Worm (Caenorhabditis elegans) whole organism, young adult: ENCODE data around the gene T07D3.4.

Experiments used
- B0261.1 ChIP-seq: sonication (generic microtip); optimal IDR thresholded peaks from 2 replicates; lab custom pipeline; 2016; ENCODE audit warnings: mild to moderate bottlenecking, missing genetic modification characterization, moderate library complexity, missing compliant biosample characterization
- F23B12.7 ChIP-seq: sonication (generic microtip); optimal IDR thresholded peaks from 2 replicates; lab custom pipeline; 2017; ENCODE audit warnings: missing genetic modification characterization, mild to moderate bottlenecking, missing compliant biosample characterization, antibody characterized with exemption, moderate library complexity; ENCODE audit not compliant: insufficient read depth
- F37B4.10 ChIP-seq: fragments of 200-800 bp; sonication (Bioruptor generic); IDR thresholded peaks from 2 replicates; pipeline ENCODE4 v1.3.6; 2022; ENCODE audit warnings: missing genetic modification characterization, missing compliant biosample characterization
- F49E8.2 ChIP-seq: sonication (generic microtip); optimal IDR thresholded peaks from 3 replicates; lab custom pipeline; 2017; ENCODE audit warnings: missing genetic modification characterization, mild to moderate bottlenecking, missing compliant biosample characterization, antibody characterized with exemption, moderate library complexity; ENCODE audit not compliant: insufficient read depth
- F57C9.4 ChIP-seq: sonication (generic microtip); optimal IDR thresholded peaks from 2 replicates; lab custom pipeline; 2017; ENCODE audit warnings: mild to moderate bottlenecking, missing genetic modification characterization, missing compliant biosample characterization
- K11D2.4 ChIP-seq: fragments of 200-800 bp; sonication (Bioruptor generic); IDR thresholded peaks from 2 replicates; pipeline ENCODE4 v1.3.6; 2022; ENCODE audit warnings: missing genetic modification reagents, missing genetic modification characterization, missing compliant biosample characterization
- K12H6.12 ChIP-seq: fragments of 200-800 bp; sonication (Bioruptor generic); optimal IDR thresholded peaks from 2 replicates; lab custom pipeline; 2018; ENCODE audit warnings: mild to moderate bottlenecking, missing genetic modification characterization, missing compliant biosample characterization
- Y53F4B.3 ChIP-seq: fragments of 200-800 bp; sonication (Bioruptor generic); IDR thresholded peaks from 2 replicates; pipeline ENCODE4 v1.3.6; 2022; ENCODE audit warnings: missing genetic modification reagents, missing genetic modification characterization, missing compliant biosample characterization
- Y95B8A.8 ChIP-seq: fragments of 200-800 bp; sonication (Bioruptor generic); IDR thresholded peaks from 2 replicates; pipeline ENCODE4 v1.3.6; 2022; ENCODE audit warnings: missing genetic modification reagents, missing genetic modification characterization, missing compliant biosample characterization
- ZK185.1 ChIP-seq: sonication (generic microtip); optimal IDR thresholded peaks from 2 replicates; lab custom pipeline; 2016; ENCODE audit warnings: mild to moderate bottlenecking, missing genetic modification characterization, missing compliant biosample characterization; ENCODE audit not compliant: poor library complexity, severe bottlenecking
- aptf-3 ChIP-seq: fragments of 200-800 bp; sonication (Bioruptor generic); IDR thresholded peaks from 2 replicates; pipeline ENCODE4 v1.3.6; 2022; ENCODE audit warnings: missing genetic modification characterization, missing compliant biosample characterization
- atf-7 ChIP-seq: sonication (generic microtip); optimal IDR thresholded peaks from 2 replicates; lab custom pipeline; 2017; ENCODE audit warnings: mild to moderate bottlenecking, missing genetic modification characterization, missing compliant biosample characterization
- athp-1 ChIP-seq: sonication (generic microtip); optimal IDR thresholded peaks from 2 replicates; lab custom pipeline; 2017; ENCODE audit warnings: mild to moderate bottlenecking, missing genetic modification characterization, missing compliant biosample characterization
- bed-2 ChIP-seq: fragments of 200-800 bp; sonication (Bioruptor generic); IDR thresholded peaks from 2 replicates; pipeline ENCODE4 v1.3.6; 2022; ENCODE audit warnings: missing genetic modification reagents, missing genetic modification characterization, missing compliant biosample characterization
- cebp-1 ChIP-seq, 2 experiments: fragments of 200-800 bp in 1 of 2; sonication (Bioruptor generic) in 1 of 2; sonication (generic microtip) in 1 of 2; IDR thresholded peaks in 1 of 2; optimal IDR thresholded peaks in 1 of 2; 2 replicates each; pipeline versions ENCODE4 v1.3.6 to Lab custom; 2017 to 2022; ENCODE audit warnings: missing compliant biosample characterization in 2 of 2, missing genetic modification characterization in 2 of 2, mild to moderate bottlenecking in 1 of 2, missing genetic modification reagents in 1 of 2, moderate library complexity in 1 of 2
- ceh-27 ChIP-seq: fragments of 200-800 bp; sonication (Bioruptor generic); optimal IDR thresholded peaks from 2 replicates; lab custom pipeline; 2018; ENCODE audit warnings: mild to moderate bottlenecking, missing genetic modification characterization, moderate library complexity, missing compliant biosample characterization
- ceh-40 ChIP-seq: fragments of 200-800 bp; sonication (Bioruptor generic); IDR thresholded peaks from 2 replicates; pipeline ENCODE4 v1.3.6; 2022; ENCODE audit warnings: missing genetic modification characterization, missing compliant biosample characterization
- ceh-58 ChIP-seq: fragments of 200-800 bp; sonication (Bioruptor generic); IDR thresholded peaks from 2 replicates; pipeline ENCODE4 v1.3.6; 2022; ENCODE audit warnings: missing genetic modification characterization, missing compliant biosample characterization
- ceh-79 ChIP-seq: sonication (generic microtip); optimal IDR thresholded peaks from 2 replicates; lab custom pipeline; 2017; ENCODE audit warnings: mild to moderate bottlenecking, missing genetic modification characterization, missing compliant biosample characterization
- die-1 ChIP-seq: sonication (generic microtip); optimal IDR thresholded peaks from 2 replicates; lab custom pipeline; 2016; ENCODE audit warnings: missing genotype, mild to moderate bottlenecking, missing genetic modification characterization, missing compliant biosample characterization
- egl-18 ChIP-seq: fragments of 200-800 bp; sonication (Bioruptor generic); IDR thresholded peaks from 2 replicates; pipeline ENCODE4 v1.3.6; 2022; ENCODE audit warnings: missing genetic modification reagents, missing genetic modification characterization, missing compliant biosample characterization
- egl-44 ChIP-seq: fragments of 200-800 bp; sonication (Bioruptor generic); IDR thresholded peaks from 2 replicates; pipeline ENCODE4 v1.3.6; 2022; ENCODE audit warnings: missing genetic modification reagents, missing genetic modification characterization, missing compliant biosample characterization
- ekl-4 ChIP-seq: fragments of 200-800 bp; sonication (Bioruptor generic); IDR thresholded peaks from 2 replicates; pipeline ENCODE4 v1.3.6; 2022; ENCODE audit warnings: missing genetic modification reagents, missing genetic modification characterization, missing compliant biosample characterization
- ets-4 ChIP-seq: fragments of 200-800 bp; sonication (Bioruptor generic); optimal IDR thresholded peaks from 2 replicates; lab custom pipeline; 2018; ENCODE audit warnings: mild to moderate bottlenecking, missing genetic modification characterization, missing compliant biosample characterization
- him-1 ChIP-seq: sonication (generic microtip); optimal IDR thresholded peaks from 2 replicates; lab custom pipeline; 2016; ENCODE audit warnings: missing genotype, missing genetic modification reagents, missing genetic modification characterization, missing compliant biosample characterization
- hmg-1.2 ChIP-seq: fragments of 200-800 bp; sonication (Bioruptor generic); IDR thresholded peaks from 2 replicates; pipeline ENCODE4 v1.3.6; 2022; ENCODE audit warnings: missing genetic modification reagents, missing genetic modification characterization, missing compliant biosample characterization
- hmg-20 ChIP-seq: fragments of 200-800 bp; sonication (Bioruptor generic); IDR thresholded peaks from 2 replicates; pipeline ENCODE4 v1.3.6; 2022; ENCODE audit warnings: missing genetic modification reagents, missing genetic modification characterization, missing compliant biosample characterization
- hrde-1 ChIP-seq: sonication (generic microtip); optimal IDR thresholded peaks from 2 replicates; lab custom pipeline; 2016; ENCODE audit warnings: missing genetic modification characterization, mild to moderate bottlenecking, missing compliant biosample characterization, moderate library complexity, missing genotype, missing genetic modification reagents, borderline replicate concordance
- let-526 ChIP-seq: fragments of 200-800 bp; sonication (Bioruptor generic); IDR thresholded peaks from 2 replicates; pipeline ENCODE4 v1.3.6; 2022; ENCODE audit warnings: missing genetic modification reagents, missing genetic modification characterization, missing compliant biosample characterization
- let-607 ChIP-seq, 2 experiments: fragments of 200-800 bp in 1 of 2; sonication (Bioruptor generic) in 1 of 2; sonication (generic microtip) in 1 of 2; optimal IDR thresholded peaks; 2 replicates each; lab custom pipeline; 2016 to 2018; ENCODE audit warnings: mild to moderate bottlenecking in 2 of 2, missing compliant biosample characterization in 2 of 2, missing genetic modification characterization in 2 of 2, moderate library complexity in 2 of 2, missing genotype in 1 of 2
- madf-10 ChIP-seq: sonication (generic microtip); optimal IDR thresholded peaks from 2 replicates; lab custom pipeline; 2016; ENCODE audit warnings: mild to moderate bottlenecking, missing genetic modification characterization, missing compliant biosample characterization
- mcd-1 ChIP-seq: fragments of 200-800 bp; sonication (Bioruptor generic); IDR thresholded peaks from 2 replicates; pipeline ENCODE4 v1.3.6; 2022; ENCODE audit warnings: missing genetic modification reagents, missing genetic modification characterization, missing compliant biosample characterization
- nhr-27 ChIP-seq: fragments of 200-800 bp; sonication (Bioruptor generic); optimal IDR thresholded peaks from 2 replicates; lab custom pipeline; 2018; ENCODE audit warnings: mild to moderate bottlenecking, missing genetic modification characterization, moderate library complexity, missing compliant biosample characterization
- nhr-80 ChIP-seq: sonication (generic microtip); optimal IDR thresholded peaks from 2 replicates; lab custom pipeline; 2016; ENCODE audit warnings: missing genetic modification characterization, missing compliant biosample characterization
- pbrm-1 ChIP-seq: fragments of 200-800 bp; sonication (Bioruptor generic); IDR thresholded peaks from 2 replicates; pipeline ENCODE4 v1.3.6; 2022; ENCODE audit warnings: missing genetic modification reagents, missing genetic modification characterization, missing compliant biosample characterization
- rcor-1 ChIP-seq: fragments of 200-800 bp; sonication (Bioruptor generic); IDR thresholded peaks from 2 replicates; pipeline ENCODE4 v1.3.6; 2022; ENCODE audit warnings: missing genetic modification reagents, missing genetic modification characterization, missing compliant biosample characterization
- rpc-1 ChIP-seq, 2 experiments: fragments of 150-350 bp in 1 of 2; sonication (generic microtip) in 1 of 2; optimal IDR thresholded peaks; 2 replicates each; lab custom pipeline; 2014 to 2018; ENCODE audit warnings: missing biosample characterization in 1 of 2, missing genetic modification characterization in 1 of 2, missing genetic modification reagents in 1 of 2, missing genotype in 1 of 2
- sdz-38 ChIP-seq: sonication (generic microtip); optimal IDR thresholded peaks from 2 replicates; lab custom pipeline; 2016; ENCODE audit warnings: missing genotype, missing genetic modification characterization, missing compliant biosample characterization
- snpc-4 ChIP-seq, 5 experiments: fragments of 150-350 bp in 1 of 5; sonication (generic microtip) in 4 of 5; optimal IDR thresholded peaks; 2 replicates each; lab custom pipeline; 2014 to 2018; ENCODE audit warnings: missing genetic modification characterization in 5 of 5, missing biosample characterization in 3 of 5, antibody characterized with exemption in 2 of 5, mild to moderate bottlenecking in 2 of 5, missing compliant biosample characterization in 2 of 5, missing genotype in 2 of 5, moderate library complexity in 2 of 5, missing genetic modification reagents in 1 of 5
- sptf-2 ChIP-seq: fragments of 200-800 bp; sonication (Bioruptor generic); optimal IDR thresholded peaks from 2 replicates; lab custom pipeline; 2018; ENCODE audit warnings: mild to moderate bottlenecking, missing genetic modification characterization, missing compliant biosample characterization
- tbp1 ChIP-seq: fragments of 200-800 bp; sonication (Bioruptor generic); optimal IDR thresholded peaks from 2 replicates; lab custom pipeline; 2018; ENCODE audit warnings: mild to moderate bottlenecking, missing genetic modification characterization, missing compliant biosample characterization
- zfh-2 ChIP-seq: fragments of 200-800 bp; sonication (Bioruptor generic); conservative IDR thresholded peaks from 2 replicates; pipeline ENCODE4 v1.3.6; 2022; ENCODE audit warnings: missing genetic modification reagents, missing genetic modification characterization, missing compliant biosample characterization
- ztf-25 ChIP-seq: fragments of 200-800 bp; sonication (Bioruptor generic); IDR thresholded peaks from 2 replicates; pipeline ENCODE4 v1.3.6; 2022; ENCODE audit warnings: missing genetic modification reagents, missing genetic modification characterization, missing compliant biosample characterization
- ztf-26 ChIP-seq: sonication (generic microtip); optimal IDR thresholded peaks from 2 replicates; lab custom pipeline; 2017; ENCODE audit warnings: missing genetic modification characterization, missing compliant biosample characterization

The T07D3.4 gene

DNA sequence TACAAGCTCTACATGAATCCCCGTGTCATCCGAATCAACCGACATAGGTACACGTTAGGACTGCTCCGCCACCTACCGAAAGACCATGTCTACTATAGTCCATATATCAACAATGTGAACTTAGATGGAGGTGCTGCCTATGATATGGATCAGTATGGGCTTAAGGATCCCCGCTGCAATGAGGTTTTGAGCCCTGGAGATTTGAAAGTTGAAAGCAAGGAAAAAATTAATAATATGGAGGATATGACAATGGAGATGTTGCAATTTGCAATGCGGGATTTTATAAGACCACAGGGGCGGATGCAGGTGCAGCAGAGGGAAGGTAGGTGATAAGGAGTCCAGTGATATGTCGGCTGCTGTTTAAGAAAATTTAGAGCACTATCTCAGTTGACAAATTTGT lies 18.8 kb upstream of the T07D3.4 start:
- TF ChIP-seq ets-4 (GFP tag; lab: Kevin White, UChicago) (no peak), hrde-1 (no peak), let-607 (tag; optimal IDR thresholded peaks at IDR 0.05; lab: Kevin White, UChicago) (no peak), ceh-40 (no peak), let-526 (GFP tag; lab: Robert Waterston, UW) (no peak), Y53F4B.3 (no peak), egl-44 (GFP tag; lab: Robert Waterston, UW) (no peak), K12H6.12 (no peak)

DNA sequence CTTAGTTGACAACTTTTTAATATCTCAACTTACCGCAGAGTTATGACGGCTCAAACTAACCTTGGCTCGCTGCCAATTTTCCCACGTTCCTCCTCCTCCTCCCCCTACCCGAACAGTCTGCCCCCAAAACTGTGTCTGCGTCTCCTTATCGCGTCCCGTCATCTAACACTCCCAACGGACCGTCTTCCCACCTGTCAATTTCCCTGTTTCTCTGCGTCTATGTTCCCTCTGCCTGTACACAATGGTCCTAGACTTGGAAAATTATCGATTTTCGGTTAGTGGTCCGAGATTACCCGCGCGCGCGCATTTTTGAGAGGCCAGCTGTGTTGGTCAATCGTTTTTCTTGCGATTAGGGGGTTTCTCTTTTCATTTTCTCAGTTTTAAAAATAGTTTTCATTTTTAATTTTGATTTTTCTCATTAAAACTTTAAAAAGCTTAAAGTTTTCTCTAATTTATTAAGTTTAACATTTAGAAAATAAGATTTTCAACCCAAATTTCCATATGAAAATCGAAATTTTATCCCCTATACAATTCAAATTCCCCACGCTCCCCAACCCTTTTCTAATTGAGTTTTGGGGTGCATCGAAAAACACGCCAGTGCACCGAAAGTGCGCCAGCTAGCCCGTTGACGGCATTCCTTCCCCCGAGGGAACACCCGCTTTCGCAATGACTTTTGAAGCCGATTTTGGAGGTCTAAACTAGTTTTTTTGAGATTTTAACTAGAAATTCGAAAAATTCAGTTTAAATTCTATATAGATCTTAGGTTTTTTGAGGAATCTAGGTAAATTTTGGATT lies 14.9 kb upstream of the T07D3.4 start, which contains the start of gene alg-2:
Gene alg-2, plus strand, starts transcription at position 220 of the 795 bp plus-strand sequence.
- TF ChIP-seq nhr-80 (tag; lab: Kevin White, UChicago): peak; percentile 43
- no peak for TF ChIP-seq F57C9.4 (tag; lab: Kevin White, UChicago)
- TF ChIP-seq rpc-1 (optimal IDR thresholded peaks at IDR 0.05; lab: Kevin White, UChicago): no peak
- TF ChIP-seq rpc-1 (tag; optimal IDR thresholded peaks at IDR 0.05; lab: Kevin White, UChicago): no peak
- no peak for TF ChIP-seq rcor-1 (GFP tag; lab: Robert Waterston, UW)
- no peak for TF ChIP-seq sptf-2 (GFP tag; lab: Kevin White, UChicago)
- no peak for TF ChIP-seq Y95B8A.8
- peak; percentile 60 for TF ChIP-seq hmg-1.2 (GFP tag; lab: Robert Waterston, UW)
- TF ChIP-seq athp-1: no peak
- no peak for TF ChIP-seq F49E8.2 (tag; lab: Kevin White, UChicago)
- TF ChIP-seq madf-10: no peak
- TF ChIP-seq ceh-27 (GFP tag; lab: Kevin White, UChicago): no peak
- TF ChIP-seq zfh-2 (GFP tag; lab: Robert Waterston, UW): no peak; the same call in 1 of the 2 replicates
- no peak for TF ChIP-seq ztf-25 (GFP tag; lab: Robert Waterston, UW)
- no peak for TF ChIP-seq B0261.1 (tag; lab: Kevin White, UChicago)
- no peak for TF ChIP-seq ztf-26 (tag; lab: Kevin White, UChicago)
- peak; percentile 22 for TF ChIP-seq die-1 (tag; lab: Kevin White, UChicago)
- no peak for TF ChIP-seq ceh-79 (tag; lab: Kevin White, UChicago)
- TF ChIP-seq ekl-4 (GFP tag; lab: Robert Waterston, UW): no peak
- TF ChIP-seq snpc-4 (GFP tag; optimal IDR thresholded peaks at IDR 0.05; lab: Kevin White, UChicago): no peak
- TF ChIP-seq snpc-4 (tag; optimal IDR thresholded peaks at IDR 0.05; lab: Kevin White, UChicago): no peak
- TF ChIP-seq egl-18 (GFP tag; lab: Robert Waterston, UW): no peak
- TF ChIP-seq K11D2.4 (GFP tag; lab: Robert Waterston, UW): no peak
- no peak for TF ChIP-seq ets-4 (GFP tag; lab: Kevin White, UChicago)
- no peak for TF ChIP-seq tbp1 (GFP tag; lab: Kevin White, UChicago)
- TF ChIP-seq egl-44 (GFP tag; lab: Robert Waterston, UW): no peak
- TF ChIP-seq ceh-58 (GFP tag; lab: Robert Waterston, UW): no peak
- TF ChIP-seq mcd-1 (GFP tag; lab: Robert Waterston, UW): peak; percentile 56
- TF ChIP-seq him-1 (tag; lab: Kevin White, UChicago): no peak
- no peak for TF ChIP-seq pbrm-1 (GFP tag; lab: Robert Waterston, UW)
- no peak for TF ChIP-seq bed-2 (GFP tag; lab: Robert Waterston, UW)
- TF ChIP-seq aptf-3: 0 out of 2 replicates have a peak, but pooled peaks have one; percentile 10
- TF ChIP-seq cebp-1 (GFP tag; IDR thresholded peaks at IDR 0.05; lab: Robert Waterston, UW): peak; percentile 78
- peak; percentile 93 for TF ChIP-seq cebp-1 (tag; optimal IDR thresholded peaks at IDR 0.05; lab: Kevin White, UChicago)
- TF ChIP-seq hmg-20 (GFP tag; lab: Robert Waterston, UW): no peak
- TF ChIP-seq atf-7: no peak
- TF ChIP-seq ZK185.1 (tag; lab: Kevin White, UChicago): no peak
- no peak for TF ChIP-seq hrde-1
- TF ChIP-seq nhr-27 (tag; lab: Kevin White, UChicago): no peak
- peak; percentile 20 for TF ChIP-seq F23B12.7 (tag; lab: Kevin White, UChicago)
- TF ChIP-seq sdz-38 (tag; lab: Kevin White, UChicago): no peak
- TF ChIP-seq F37B4.10 (GFP tag; lab: Robert Waterston, UW): no peak
